Worm (Caenorhabditis elegans) whole organism, L2 larva: ENCODE measurements around the gene B0496.1.

Experiments
- lin-13 ChIP-seq: fragments of 150-350 bp; optimal IDR thresholded peaks from 2 replicates; lab custom pipeline; 2014; ENCODE audit warnings: missing biosample characterization, missing genetic modification reagents, missing genetic modification characterization
- nhr-237 ChIP-seq: fragments of 150-350 bp; optimal IDR thresholded peaks from 2 replicates; lab custom pipeline; 2014; ENCODE audit warnings: missing biosample characterization, missing genetic modification characterization

ce11 chrIV:7477697-7478096 is 31.6 kb downstream of the B0496.1 start:
- TF ChIP-seq lin-13 (GFP tag; lab: Kevin White, UChicago) (no peak), nhr-237 (tag; lab: Kevin White, UChicago) (no peak)
